Fruit fly (Drosophila melanogaster): ENCODE measurements around the gene CG33764.

DNA sequence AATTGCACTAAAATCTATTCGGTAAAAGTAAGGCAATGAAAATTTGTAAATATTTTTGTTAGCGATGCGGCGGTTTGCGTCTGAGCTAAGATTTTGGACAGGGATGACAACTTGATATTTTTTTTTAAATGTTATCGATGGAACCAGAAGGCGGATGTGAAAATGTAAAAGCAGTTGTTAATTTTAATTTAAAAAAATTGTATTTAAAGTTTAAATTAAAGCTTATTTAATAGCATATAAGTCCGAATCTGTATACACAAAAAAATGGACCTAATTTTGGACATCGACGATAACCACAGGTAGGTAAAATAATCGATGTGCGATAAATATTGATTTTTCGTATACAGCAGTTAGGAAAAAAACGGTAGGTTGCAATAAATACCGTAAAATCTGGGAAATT, 4.9 kb downstream of the CG33764 start, which contains the start of the genes CG11586 and VhaM9.7-a:
- TF ChIP-seq CG14655 (GFP tag; optimal IDR thresholded peaks at IDR 0.05) (no peak), rn (GFP tag; IDR thresholded peaks at IDR 0.05) (no peak), Pif1B (GFP tag; optimal IDR thresholded peaks at IDR 0.05) (no peak), CG4496 (GFP tag; IDR thresholded peaks at IDR 0.05) (no peak), fd96Ca (GFP tag; IDR thresholded peaks at IDR 0.05) (no peak), CG15710 (tag; optimal IDR thresholded peaks at IDR 0.05) (no peak), CG17806 (tag; optimal IDR thresholded peaks at IDR 0.05) (no peak), CG10348 (GFP tag; IDR thresholded peaks at IDR 0.05) (no peak), gl (tag; optimal IDR thresholded peaks at IDR 0.05) (no peak), EcR (GFP tag; optimal IDR thresholded peaks at IDR 0.05) (no peak)
